Worm (Caenorhabditis elegans): ENCODE measurements around the gene mdf-2.

Gene mdf-2

DNA sequence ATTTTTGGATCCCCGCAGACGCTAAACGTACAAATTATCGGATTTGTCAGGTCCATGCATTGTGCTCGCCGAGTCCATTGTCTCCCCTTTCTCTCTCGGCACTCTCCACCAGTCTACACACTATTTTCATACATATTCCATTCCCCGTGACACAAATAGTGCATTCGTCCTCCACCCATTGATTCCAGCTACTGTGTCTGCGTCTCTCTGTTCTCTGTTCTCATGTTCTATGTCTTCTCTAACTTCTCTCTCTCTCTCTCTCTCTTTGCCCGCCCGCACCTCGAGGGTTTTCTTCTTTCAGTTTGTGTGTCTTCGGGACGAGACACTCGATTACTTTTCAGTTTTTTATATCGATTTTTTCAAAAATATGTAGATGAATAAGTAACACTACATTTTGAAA lies 41.3 kb downstream of the mdf-2 start:
- TF ChIP-seq fkh-10 (GFP tag; optimal IDR thresholded peaks at IDR 0.05) = peak; percentile 10
- TF ChIP-seq lim-6 (tag; optimal IDR thresholded peaks at IDR 0.05) = no peak
- peak; percentile 87 for TF ChIP-seq ceh-18 (tag; optimal IDR thresholded peaks at IDR 0.05)
- TF ChIP-seq hlh-30 (tag; optimal IDR thresholded peaks at IDR 0.05; ENCODE audit: insufficient read depth) = peak; percentile 98
- TF ChIP-seq fkh-6 (tag; optimal IDR thresholded peaks at IDR 0.05) = peak; percentile 19
- no peak for TF ChIP-seq ceh-19 (GFP tag; optimal IDR thresholded peaks at IDR 0.05)
- peak; percentile 16 for TF ChIP-seq hlh-8 (tag; optimal IDR thresholded peaks at IDR 0.05)
- TF ChIP-seq rnt-1 (tag; optimal IDR thresholded peaks at IDR 0.05) = peak; percentile 26
- TF ChIP-seq nhr-11 (tag; optimal IDR thresholded peaks at IDR 0.05) = no peak
- peak; percentile 87 for TF ChIP-seq sox-2 (GFP tag; IDR thresholded peaks at IDR 0.05)
- no peak for TF ChIP-seq C38D4.7 (GFP tag; optimal IDR thresholded peaks at IDR 0.05)
- TF ChIP-seq pros-1 (tag; optimal IDR thresholded peaks at IDR 0.05) = peak; percentile 16
- TF ChIP-seq ztf-16 (tag; optimal IDR thresholded peaks at IDR 0.05) = no peak
- no peak for TF ChIP-seq ceh-45 (GFP tag; IDR thresholded peaks at IDR 0.05)
- peak; percentile 82 for TF ChIP-seq unc-55 (GFP tag; optimal IDR thresholded peaks at IDR 0.05)
- TF ChIP-seq F13H6.1 (tag; optimal IDR thresholded peaks at IDR 0.05) = no peak
- no peak for TF ChIP-seq fax-1 (tag; optimal IDR thresholded peaks at IDR 0.05)
- peak; percentile 79 for TF ChIP-seq ceh-48 (tag; optimal IDR thresholded peaks at IDR 0.05)
- TF ChIP-seq ref-2 (tag; optimal IDR thresholded peaks at IDR 0.05) = peak; percentile 51
- no peak for TF ChIP-seq madf-2 (tag; optimal IDR thresholded peaks at IDR 0.05)
- no peak for TF ChIP-seq K02D7.2 (tag; optimal IDR thresholded peaks at IDR 0.05)
- no peak for TF ChIP-seq pha-2 (tag; optimal IDR thresholded peaks at IDR 0.05)
- no peak for TF ChIP-seq ceh-9 (tag; optimal IDR thresholded peaks at IDR 0.05)
- peak; percentile 90 for TF ChIP-seq ceh-31 (tag; optimal IDR thresholded peaks at IDR 0.05)
- no peak for TF ChIP-seq hlh-13 (GFP tag; optimal IDR thresholded peaks at IDR 0.05)
- TF ChIP-seq K09A11.1 (tag; optimal IDR thresholded peaks at IDR 0.05; ENCODE audit: insufficient read depth) = peak; percentile 22
- TF ChIP-seq zip-5 (tag; optimal IDR thresholded peaks at IDR 0.05) = no peak
- TF ChIP-seq dve-1 (tag; optimal IDR thresholded peaks at IDR 0.05) = no peak
- no peak for TF ChIP-seq pqm-1 (tag; optimal IDR thresholded peaks at IDR 0.05)
- TF ChIP-seq ceh-34 (tag; optimal IDR thresholded peaks at IDR 0.05) = peak; percentile 40
- no peak for TF ChIP-seq eyg-1 (tag; optimal IDR thresholded peaks at IDR 0.05)
- TF ChIP-seq syd-9 (tag; optimal IDR thresholded peaks at IDR 0.05) = no peak
- peak; percentile 66 for TF ChIP-seq unc-42 (tag; optimal IDR thresholded peaks at IDR 0.05)
- TF ChIP-seq nfya-1 (tag; optimal IDR thresholded peaks at IDR 0.05) = peak; percentile 83
- no peak for TF ChIP-seq sdc-2 (tag; optimal IDR thresholded peaks at IDR 0.05)
- TF ChIP-seq pax-1 (tag; optimal IDR thresholded peaks at IDR 0.05) = no peak
- TF ChIP-seq tbx-2 (tag; optimal IDR thresholded peaks at IDR 0.05) = peak; percentile 80

DNA sequence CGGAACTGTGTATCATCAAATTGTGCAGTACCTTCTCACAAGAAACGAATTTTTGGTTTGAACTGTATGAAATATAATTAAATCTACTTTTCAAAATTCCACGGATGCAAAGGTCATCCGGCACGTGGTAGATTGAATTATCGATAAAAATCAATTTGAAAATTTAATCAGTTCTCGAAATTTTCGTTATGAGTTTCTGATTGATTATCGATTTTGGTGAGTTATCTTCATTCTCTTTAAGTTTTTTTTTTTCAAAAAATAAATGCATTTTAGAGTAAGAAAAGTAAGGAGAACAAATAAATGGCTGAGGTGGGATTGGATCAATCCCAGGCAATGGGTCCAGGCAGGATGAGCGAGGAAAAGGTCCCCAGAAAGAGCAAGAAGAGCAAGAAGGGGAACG lies 43.5 kb downstream of the mdf-2 start, which contains the start of gene Y69A2AR.47:
TSS of gene Y69A2AR.47 (plus strand) at position 301 of the 400 bp plus-strand sequence.
- TF ChIP-seq unc-42 (tag; optimal IDR thresholded peaks at IDR 0.05) (no peak), ceh-9 (tag; optimal IDR thresholded peaks at IDR 0.05) (no peak), dve-1 (tag; optimal IDR thresholded peaks at IDR 0.05) (no peak), ceh-2 (tag; optimal IDR thresholded peaks at IDR 0.05) (no peak), C08G9.2 (tag; optimal IDR thresholded peaks at IDR 0.05) (no peak), K09A11.1 (tag; optimal IDR thresholded peaks at IDR 0.05; ENCODE audit: insufficient read depth) (no peak)
